Worm (Caenorhabditis elegans) whole organism, L2 larva: ENCODE measurements around the gene rbm-39.

Experiments
- F13H6.1 ChIP-seq: sonication (generic microtip); optimal IDR thresholded peaks from 2 replicates; lab custom pipeline; 2016; ENCODE audit warnings: missing genetic modification characterization, missing compliant biosample characterization
- R02D3.7 ChIP-seq: fragments of 150-350 bp; optimal IDR thresholded peaks from 2 replicates; lab custom pipeline; 2014; ENCODE audit warnings: missing biosample characterization, missing genetic modification characterization
- aly-2 ChIP-seq: fragments of 150-350 bp; optimal IDR thresholded peaks from 2 replicates; lab custom pipeline; 2014; ENCODE audit warnings: missing biosample characterization, missing genetic modification characterization
- ama-1 ChIP-seq: fragments of 150-350 bp; optimal IDR thresholded peaks from 2 replicates; lab custom pipeline; 2018; ENCODE audit warnings: inconsistent platforms
- lsy-2 ChIP-seq, 2 experiments: fragments of 150-350 bp in 1 of 2; sonication (generic microtip) in 1 of 2; optimal IDR thresholded peaks; 2 replicates each; lab custom pipeline; 2014 to 2017; ENCODE audit warnings: missing biosample characterization in 2 of 2, missing genetic modification characterization in 2 of 2
- nhr-11 ChIP-seq: fragments of 150-350 bp; optimal IDR thresholded peaks from 2 replicates; lab custom pipeline; 2014; ENCODE audit warnings: missing biosample characterization, missing genetic modification characterization
- skn-1 ChIP-seq: sonication (generic microtip); optimal IDR thresholded peaks from 2 replicates; lab custom pipeline; 2017; ENCODE audit warnings: missing biosample characterization, missing genetic modification characterization
- sma-9 ChIP-seq, 2 experiments: fragments of 150-350 bp in 1 of 2; sonication (generic microtip) in 1 of 2; optimal IDR thresholded peaks; 2 replicates each; lab custom pipeline; 2014 to 2016; ENCODE audit warnings: missing genetic modification characterization in 2 of 2, mild to moderate bottlenecking in 1 of 2, missing biosample characterization in 1 of 2, missing compliant biosample characterization in 1 of 2, missing genetic modification reagents in 1 of 2, moderate library complexity in 1 of 2
- unc-39 ChIP-seq: fragments of 150-350 bp; optimal IDR thresholded peaks from 2 replicates; lab custom pipeline; 2014; ENCODE audit warnings: missing biosample characterization, missing genetic modification characterization
- unc-55 ChIP-seq: fragments of 150-350 bp; sonication (generic microtip); optimal IDR thresholded peaks from 3 replicates; lab custom pipeline; 2014; ENCODE audit warnings: missing biosample characterization, missing genetic modification reagents, missing genetic modification characterization

- TF ChIP-seq ama-1 (lab: Kevin White, UChicago) (no peak), aly-2 (no peak), skn-1 (tag; lab: Kevin White, UChicago) (no peak), lsy-2 (tag; optimal IDR thresholded peaks at IDR 0.05; lab: Kevin White, UChicago) (no peak), sma-9 (GFP tag; optimal IDR thresholded peaks at IDR 0.05; lab: Kevin White, UChicago) (no peak), sma-9 (tag; optimal IDR thresholded peaks at IDR 0.05; lab: Kevin White, UChicago) (no peak), nhr-11 (tag; lab: Kevin White, UChicago) (no peak), unc-55 (GFP tag; lab: Kevin White, UChicago) (no peak), unc-39 (tag; lab: Kevin White, UChicago) (no peak), F13H6.1 (tag; lab: Kevin White, UChicago) (no peak), R02D3.7 (no peak)
Observed at ce11 chrIV:1064289-1064848, 51.9 kb downstream of the rbm-39 start.
